Worm (Caenorhabditis elegans) whole organism, mixed stage, embryonic: ENCODE results near the gene elp-1.

Source experiments
- ceh-39 ChIP-seq: fragments of 150-350 bp; optimal IDR thresholded peaks from 2 replicates; lab custom pipeline; 2014; ENCODE audit warnings: missing biosample characterization, missing genetic modification characterization
- nhr-237 ChIP-seq: fragments of 150-350 bp; optimal IDR thresholded peaks from 2 replicates; lab custom pipeline; 2014; ENCODE audit warnings: missing biosample characterization, missing genetic modification characterization

- TF ChIP-seq nhr-237 (tag; lab: Kevin White, UChicago), result no peak
- no peak for TF ChIP-seq ceh-39
Observed at ce11 chrV:20721934-20722333, 48.0 kb downstream of the elp-1 start, which contains the start of gene Y44A6C.2.
